Fruit fly (Drosophila melanogaster): ENCODE results near the gene CG33178.

The CG33178 gene

dm6 chrX:15043700-15044225, 38.9 kb upstream of the CG33178 start, which contains the start of gene CG5541 (continued):
- TF ChIP-seq CG5953 (GFP tag; IDR thresholded peaks at IDR 0.05) (no peak), CG1233 (GFP tag; optimal IDR thresholded peaks at IDR 0.05) (no peak), ERR (GFP tag; optimal IDR thresholded peaks at IDR 0.05) (no peak), chm (GFP tag; IDR thresholded peaks at IDR 0.05) (0 out of 2 replicates have a peak, but pooled peaks have one; percentile 10), Nf-YA (GFP tag; IDR thresholded peaks at IDR 0.05) (no peak), Taf1 (GFP tag; IDR thresholded peaks at IDR 0.05) (no peak), CG17328 (GFP tag; IDR thresholded peaks at IDR 0.05) (no peak), Mad (GFP tag; optimal IDR thresholded peaks at IDR 0.05) (peak; percentile 16), stwl (tag; optimal IDR thresholded peaks at IDR 0.05) (no peak), CG1602 (GFP tag; optimal IDR thresholded peaks at IDR 0.05) (no peak), C15 (GFP tag; IDR thresholded peaks at IDR 0.05) (no peak), crp (GFP tag; optimal IDR thresholded peaks at IDR 0.05) (no peak), sug (tag; optimal IDR thresholded peaks at IDR 0.05) (peak; percentile 64), sisA (GFP tag; IDR thresholded peaks at IDR 0.05) (no peak), CG4707 (GFP tag; optimal IDR thresholded peaks at IDR 0.05) (no peak), Dref (GFP tag; IDR thresholded peaks at IDR 0.05) (no peak), en (GFP tag; optimal IDR thresholded peaks at IDR 0.05) (no peak), CG4617 (GFP tag; optimal IDR thresholded peaks at IDR 0.05; ENCODE audit: borderline replicate concordance) (no peak), pan (optimal IDR thresholded peaks at IDR 0.05) (no peak), pan (GFP tag; optimal IDR thresholded peaks at IDR 0.05 in 1 of 2, IDR thresholded peaks at IDR 0.05 in 1 of 2) (no peak), CG15073 (GFP tag; optimal IDR thresholded peaks at IDR 0.05) (no peak), pho (GFP tag; optimal IDR thresholded peaks at IDR 0.05) (no peak), ems (GFP tag; optimal IDR thresholded peaks at IDR 0.05) (no peak), gce (GFP tag; IDR thresholded peaks at IDR 0.05) (no peak), CG7928 (GFP tag; optimal IDR thresholded peaks at IDR 0.05) (no peak), Kr (GFP tag; optimal IDR thresholded peaks at IDR 0.05) (no peak), CG4854 (GFP tag; optimal IDR thresholded peaks at IDR 0.05) (no peak), CG17568 (GFP tag; optimal IDR thresholded peaks at IDR 0.05) (no peak), da (GFP tag; optimal IDR thresholded peaks at IDR 0.05) (no peak), CG16813 (GFP tag; IDR thresholded peaks at IDR 0.05; ENCODE audit: partially characterized antibody) (no peak), odd (GFP tag; optimal IDR thresholded peaks at IDR 0.05) (no peak), CG6813 (GFP tag; optimal IDR thresholded peaks at IDR 0.05) (no peak), ab (GFP tag; optimal IDR thresholded peaks at IDR 0.05) (no peak), Hand (GFP tag; optimal IDR thresholded peaks at IDR 0.05) (peak; percentile 20), CG14710 (tag; optimal IDR thresholded peaks at IDR 0.05) (no peak), NK7.1 (GFP tag; optimal IDR thresholded peaks at IDR 0.05) (no peak), CG30020 (tag; optimal IDR thresholded peaks at IDR 0.05) (no peak), CG17361 (GFP tag; IDR thresholded peaks at IDR 0.05) (0 out of 3 replicates have a peak, but pooled peaks have one; percentile 19), CG13296 (GFP tag; optimal IDR thresholded peaks at IDR 0.05) (peak; percentile 6), Atf3 (GFP tag; optimal IDR thresholded peaks at IDR 0.05) (no peak), unc-4 (GFP tag; IDR thresholded peaks at IDR 0.05; ENCODE audit: partially characterized antibody) (no peak), Hsf (GFP tag; optimal IDR thresholded peaks at IDR 0.05) (no peak), Trl (optimal IDR thresholded peaks at IDR 0.05) (peak; percentile 42 to 77), Trl (GFP tag; optimal IDR thresholded peaks at IDR 0.05) (no peak), Hey (tag; optimal IDR thresholded peaks at IDR 0.05) (no peak), CG12104 (GFP tag; optimal IDR thresholded peaks at IDR 0.05) (no peak), CG8359 (GFP tag; optimal IDR thresholded peaks at IDR 0.05; ENCODE audit: borderline replicate concordance) (no peak), CG3065 (GFP tag; optimal IDR thresholded peaks at IDR 0.05) (no peak), Dad (GFP tag; optimal IDR thresholded peaks at IDR 0.05) (no peak), CG11456 (GFP tag; IDR thresholded peaks at IDR 0.05) (no peak), CG18599 (GFP tag; optimal IDR thresholded peaks at IDR 0.05) (peak; percentile 40), Ravus (GFP tag; IDR thresholded peaks at IDR 0.05) (no peak)

All from whole organism, embryonic.